Worm (Caenorhabditis elegans) whole organism, late embryonic: ENCODE measurements around the gene npp-16.
A peak's percentile ranks its signal among the peaks of the same experiment; 100 is the strongest.

Source experiments
- F13H6.1 ChIP-seq: sonication (generic microtip); optimal IDR thresholded peaks from 2 replicates; lab custom pipeline; 2016; ENCODE audit warnings: missing genetic modification characterization, missing compliant biosample characterization
- ahr-1 ChIP-seq: sonication (generic microtip); optimal IDR thresholded peaks from 2 replicates; lab custom pipeline; 2016; ENCODE audit warnings: missing genetic modification characterization, missing compliant biosample characterization
- ama-1 ChIP-seq: fragments of 150-350 bp; optimal IDR thresholded peaks from 2 replicates; lab custom pipeline; 2014
- ceh-9 ChIP-seq: sonication (generic microtip); optimal IDR thresholded peaks from 2 replicates; lab custom pipeline; 2016; ENCODE audit warnings: mild to moderate bottlenecking, missing genetic modification characterization, inconsistent platforms, missing compliant biosample characterization
- fkh-10 ChIP-seq: fragments of 150-350 bp; optimal IDR thresholded peaks from 2 replicates; lab custom pipeline; 2014; ENCODE audit warnings: missing biosample characterization, missing genetic modification reagents, missing genetic modification characterization
- nhr-11 ChIP-seq: fragments of 150-350 bp; optimal IDR thresholded peaks from 2 replicates; lab custom pipeline; 2014; ENCODE audit warnings: missing biosample characterization, missing genetic modification characterization
- tbx-2 ChIP-seq: sonication (generic microtip); optimal IDR thresholded peaks from 2 replicates; lab custom pipeline; 2016; ENCODE audit warnings: missing genetic modification characterization, missing compliant biosample characterization
- tbx-7 ChIP-seq: sonication (generic microtip); optimal IDR thresholded peaks from 2 replicates; lab custom pipeline; 2016; ENCODE audit warnings: missing genotype, missing genetic modification characterization, missing compliant biosample characterization

DNA sequence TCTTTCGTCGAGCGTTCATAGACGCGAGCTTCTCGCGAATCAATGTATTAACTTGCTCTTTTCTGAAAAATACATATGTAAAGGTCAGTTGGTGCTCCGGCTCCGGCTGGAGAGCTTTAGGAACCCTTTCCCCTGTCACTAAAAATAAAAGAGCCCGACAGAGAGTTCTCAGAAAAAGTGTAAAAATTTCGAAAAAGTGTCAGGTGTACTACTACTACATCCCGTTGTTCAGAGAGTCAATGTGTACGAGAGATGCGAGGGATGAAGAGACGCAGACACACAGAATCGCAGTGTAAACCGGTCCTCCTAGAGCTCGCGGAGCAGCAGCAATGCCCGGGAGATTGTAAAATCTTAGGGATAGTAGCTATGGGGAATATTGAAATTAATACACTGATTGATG is 26.9 kb downstream of the npp-16 start:
- TF ChIP-seq tbx-2 (tag; lab: Kevin White, UChicago) (peak; percentile 34), F13H6.1 (tag; lab: Kevin White, UChicago) (no peak), tbx-7 (no peak), fkh-10 (GFP tag; lab: Kevin White, UChicago) (no peak), ama-1 (no peak), nhr-11 (tag; lab: Kevin White, UChicago) (no peak), ahr-1 (tag; lab: Kevin White, UChicago) (no peak), ceh-9 (tag; lab: Kevin White, UChicago) (no peak)
